Fruit fly (Drosophila melanogaster): Measurements from ENCODE around the gene Hexim.

DNA sequence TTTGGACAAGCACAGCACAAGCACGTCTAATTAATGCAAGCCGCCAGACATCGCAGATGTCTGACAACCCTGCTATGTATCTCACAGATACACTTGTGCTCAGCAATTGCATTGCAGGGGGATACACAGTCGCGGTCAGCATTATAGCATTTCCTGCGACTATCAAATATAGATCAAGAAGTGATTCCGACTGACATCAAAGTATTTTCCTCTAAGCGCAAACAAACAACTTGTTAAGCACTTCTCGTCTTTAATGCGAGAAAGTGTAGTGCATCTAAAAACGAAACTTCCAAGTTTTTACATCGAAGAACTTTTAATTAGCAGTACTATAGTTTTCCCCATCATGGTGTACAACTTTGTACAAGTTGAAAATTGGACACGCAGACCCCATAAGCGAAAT is 13.7 kb downstream of the Hexim start:
- TF ChIP-seq CG11617 (GFP tag; optimal IDR thresholded peaks at IDR 0.05) (no peak), kay (GFP tag; ENCODE audit: borderline replicate concordance) (no peak), CG7101 (tag; optimal IDR thresholded peaks at IDR 0.05) (no peak), pad (GFP tag; optimal IDR thresholded peaks at IDR 0.05) (no peak), bab1 (GFP tag; optimal IDR thresholded peaks at IDR 0.05) (no peak), ovo (GFP tag; optimal IDR thresholded peaks at IDR 0.05) (no peak), cnc (optimal IDR thresholded peaks at IDR 0.05) (no peak), Mnt (GFP tag; optimal IDR thresholded peaks at IDR 0.05) (no peak), CG7045 (GFP tag; optimal IDR thresholded peaks at IDR 0.05) (no peak)
